Fruit fly (Drosophila melanogaster) whole organism, embryonic: ENCODE results near the gene CG17666.

Source experiments
- BEAF-32 ChIP-seq: fragments of 200-800 bp; sonication (Bioruptor generic); optimal IDR thresholded peaks from 3 replicates; lab custom pipeline; 2017; ENCODE audit warnings: missing biosample characterization, missing genetic modification characterization, mild to moderate bottlenecking, moderate library complexity, missing genetic modification reagents
- CG10959 ChIP-seq: fragments of 200-800 bp; sonication (Bioruptor generic); IDR thresholded peaks from 2 replicates; pipeline ENCODE4 v1.3.6; 2022; ENCODE audit warnings: missing biosample characterization, missing genetic modification characterization
- CG10979 ChIP-seq: fragments of 200-800 bp; sonication (Bioruptor generic); optimal IDR thresholded peaks from 2 replicates; lab custom pipeline; 2018; ENCODE audit warnings: missing biosample characterization, mild to moderate bottlenecking, missing genetic modification characterization, moderate library complexity
- CG11398 ChIP-seq: fragments of 200-800 bp; sonication (Bioruptor generic); optimal IDR thresholded peaks from 2 replicates; lab custom pipeline; 2016; ENCODE audit warnings: missing biosample characterization, missing genetic modification characterization
- CG11695 ChIP-seq: fragments of 200-800 bp; sonication (Bioruptor generic); IDR thresholded peaks from 3 replicates; pipeline ENCODE4 v1.3.6; 2022; ENCODE audit warnings: missing biosample characterization, missing genetic modification characterization
- CG12391 ChIP-seq: fragments of 200-800 bp; sonication (Bioruptor generic); optimal IDR thresholded peaks from 3 replicates; lab custom pipeline; 2018; ENCODE audit warnings: missing biosample characterization, mild to moderate bottlenecking, missing genetic modification characterization, moderate library complexity
- CG13123 ChIP-seq: fragments of 200-800 bp; sonication (Bioruptor generic); optimal IDR thresholded peaks from 2 replicates; lab custom pipeline; 2016; ENCODE audit warnings: missing biosample characterization, missing genetic modification characterization
- CG13424 ChIP-seq: fragments of 200-800 bp; sonication (Bioruptor generic); optimal IDR thresholded peaks from 2 replicates; lab custom pipeline; 2019; ENCODE audit warnings: missing biosample characterization, mild to moderate bottlenecking, missing genetic modification characterization, moderate library complexity
- CG14014 ChIP-seq: fragments of 200-800 bp; sonication (Bioruptor generic); IDR thresholded peaks from 2 replicates; pipeline ENCODE4 v1.3.6; 2022; ENCODE audit warnings: missing biosample characterization, missing genetic modification characterization
- CG15011 ChIP-seq: fragments of 200-800 bp; sonication (Bioruptor generic); optimal IDR thresholded peaks from 3 replicates; lab custom pipeline; 2018; ENCODE audit warnings: missing biosample characterization, mild to moderate bottlenecking, missing genetic modification characterization
- CG15696 ChIP-seq: fragments of 200-800 bp; sonication (Bioruptor generic); optimal IDR thresholded peaks from 2 replicates; lab custom pipeline; 2019; ENCODE audit warnings: missing biosample characterization, mild to moderate bottlenecking, missing genetic modification characterization, moderate library complexity
- CG16813 ChIP-seq: fragments of 200-800 bp; sonication (Bioruptor generic); IDR thresholded peaks from 3 replicates; pipeline ENCODE4 v1.3.6; 2022; ENCODE audit warnings: missing biosample characterization, missing genetic modification characterization; ENCODE audit not compliant: partially characterized antibody
- CG16815 ChIP-seq: fragments of 200-800 bp; sonication (Bioruptor generic); optimal IDR thresholded peaks from 3 replicates; lab custom pipeline; 2017; ENCODE audit warnings: missing biosample characterization, mild to moderate bottlenecking, missing genetic modification characterization
- CG1792 ChIP-seq: fragments of 200-800 bp; sonication (Bioruptor generic); optimal IDR thresholded peaks from 2 replicates; lab custom pipeline; 2016; ENCODE audit warnings: missing biosample characterization, missing genetic modification characterization
- CG2120 ChIP-seq: fragments of 200-800 bp; sonication (Bioruptor generic); optimal IDR thresholded peaks from 3 replicates; lab custom pipeline; 2016; ENCODE audit warnings: missing biosample characterization, missing genetic modification characterization
- CG2712 ChIP-seq: fragments of 200-800 bp; optimal IDR thresholded peaks from 3 replicates; lab custom pipeline; 2019; ENCODE audit warnings: missing biosample characterization, mild to moderate bottlenecking, missing genetic modification characterization, moderate library complexity
- CG2889 ChIP-seq: fragments of 200-800 bp; sonication (Bioruptor generic); IDR thresholded peaks from 3 replicates; pipeline ENCODE4 v1.3.6; 2022; ENCODE audit warnings: missing biosample characterization, missing genetic modification characterization
- CG30431 ChIP-seq: fragments of 200-800 bp; sonication (Bioruptor generic); optimal IDR thresholded peaks from 2 replicates; lab custom pipeline; 2017; ENCODE audit warnings: missing biosample characterization, missing genetic modification characterization
- CG42726 ChIP-seq: fragments of 200-800 bp; sonication (Bioruptor generic); IDR thresholded peaks from 2 replicates; pipeline ENCODE4 v1.3.6; 2022; ENCODE audit warnings: missing biosample characterization, missing genetic modification characterization; ENCODE audit not compliant: partially characterized antibody
- CG4617 ChIP-seq: fragments of 200-800 bp; sonication (Bioruptor generic); optimal IDR thresholded peaks from 3 replicates; lab custom pipeline; 2016; ENCODE audit warnings: missing biosample characterization, missing genetic modification characterization, borderline replicate concordance
- CG4820 ChIP-seq: fragments of 200-800 bp; sonication (Bioruptor generic); optimal IDR thresholded peaks from 3 replicates; lab custom pipeline; 2016; ENCODE audit warnings: missing biosample characterization, missing genetic modification characterization
- CG9932 ChIP-seq: fragments of 200-800 bp; sonication (Bioruptor generic); IDR thresholded peaks from 2 replicates; pipeline ENCODE4 v1.3.6; 2022; ENCODE audit warnings: missing biosample characterization, missing genetic modification characterization
- Dip2 ChIP-seq: fragments of 200-800 bp; sonication (Bioruptor generic); IDR thresholded peaks from 2 replicates; pipeline ENCODE4 v1.3.6; 2022; ENCODE audit warnings: missing biosample characterization, missing genetic modification characterization
- Dll ChIP-seq: fragments of 200-800 bp; sonication (Bioruptor generic); IDR thresholded peaks from 4 replicates; pipeline ENCODE4 v1.3.6; 2022; ENCODE audit warnings: missing biosample characterization, missing genetic modification characterization; ENCODE audit not compliant: partially characterized antibody
- Doc2 ChIP-seq: fragments of 200-800 bp; sonication (Bioruptor generic); IDR thresholded peaks from 2 replicates; pipeline ENCODE4 v1.3.6; 2022; ENCODE audit warnings: missing biosample characterization, missing genetic modification characterization
- Doc3 ChIP-seq: fragments of 200-800 bp; sonication (Bioruptor generic); IDR thresholded peaks from 3 replicates; pipeline ENCODE4 v1.3.6; 2022; ENCODE audit warnings: missing biosample characterization, missing genetic modification characterization; ENCODE audit not compliant: partially characterized antibody
- Fer1 ChIP-seq: fragments of 200-800 bp; sonication (Bioruptor generic); optimal IDR thresholded peaks from 2 replicates; lab custom pipeline; 2017; ENCODE audit warnings: missing biosample characterization, mild to moderate bottlenecking, missing genetic modification characterization
- Fer2 ChIP-seq: fragments of 200-800 bp; sonication (Bioruptor generic); optimal IDR thresholded peaks from 2 replicates; lab custom pipeline; 2018; ENCODE audit warnings: missing biosample characterization, mild to moderate bottlenecking, missing genetic modification characterization, moderate library complexity
- HmgZ ChIP-seq: fragments of 200-800 bp; sonication (Bioruptor generic); optimal IDR thresholded peaks from 2 replicates; lab custom pipeline; 2018; ENCODE audit warnings: missing biosample characterization, mild to moderate bottlenecking, missing genetic modification characterization
- Hr3 ChIP-seq: fragments of 200-800 bp; sonication (Bioruptor generic); optimal IDR thresholded peaks from 3 replicates; lab custom pipeline; 2016; ENCODE audit warnings: missing biosample characterization, missing genetic modification characterization
- Hr78 ChIP-seq, 2 experiments: fragments of 200-800 bp in 1 of 2; fragments of >200 bp in 1 of 2; sonication (Bioruptor generic) in 1 of 2; optimal IDR thresholded peaks; 2 replicates each; lab custom pipeline; 2017 to 2019; ENCODE audit warnings: missing biosample characterization in 2 of 2, missing genetic modification characterization in 2 of 2, mild to moderate bottlenecking in 1 of 2, moderate library complexity in 1 of 2
- Hsf ChIP-seq: fragments of 200-800 bp; sonication (Bioruptor generic); optimal IDR thresholded peaks from 3 replicates; lab custom pipeline; 2016; ENCODE audit warnings: missing biosample characterization, missing genetic modification characterization
- Mad ChIP-seq: fragments of 200-800 bp; sonication (Bioruptor generic); optimal IDR thresholded peaks from 2 replicates; lab custom pipeline; 2016; ENCODE audit warnings: missing biosample characterization, missing genetic modification characterization
- NFAT ChIP-seq: fragments of 200-800 bp; sonication (Bioruptor generic); IDR thresholded peaks from 2 replicates; pipeline ENCODE4 v1.3.6; 2022; ENCODE audit warnings: missing biosample characterization, missing genetic modification characterization
- Optix ChIP-seq: fragments of 200-800 bp; sonication (Bioruptor generic); IDR thresholded peaks from 3 replicates; pipeline ENCODE4 v1.3.6; 2022; ENCODE audit warnings: missing biosample characterization, missing genetic modification characterization
- Ravus ChIP-seq: fragments of 200-800 bp; sonication (Bioruptor generic); IDR thresholded peaks from 2 replicates; pipeline ENCODE4 v1.3.6; 2022; ENCODE audit warnings: missing biosample characterization, missing genetic modification characterization
- al ChIP-seq: fragments of 200-800 bp; sonication (Bioruptor generic); IDR thresholded peaks from 2 replicates; pipeline ENCODE4 v1.3.6; 2022; ENCODE audit warnings: missing biosample characterization, missing genetic modification characterization
- ash1 ChIP-seq: fragments of 200-800 bp; sonication (Bioruptor generic); optimal IDR thresholded peaks from 2 replicates; lab custom pipeline; 2018; ENCODE audit warnings: missing biosample characterization, mild to moderate bottlenecking, missing genetic modification characterization
- cg ChIP-seq: fragments of 200-800 bp; sonication (Bioruptor generic); optimal IDR thresholded peaks from 3 replicates; lab custom pipeline; 2019; ENCODE audit warnings: missing biosample characterization, mild to moderate bottlenecking, missing genetic modification characterization, moderate library complexity
- dysf ChIP-seq: fragments of 200-800 bp; sonication (Bioruptor generic); IDR thresholded peaks from 3 replicates; pipeline ENCODE4 v1.3.6; 2022; ENCODE audit warnings: missing biosample characterization, missing genetic modification characterization
- fd3F ChIP-seq: fragments of 200-800 bp; sonication (Bioruptor generic); optimal IDR thresholded peaks from 2 replicates; lab custom pipeline; 2018; ENCODE audit warnings: missing biosample characterization, mild to moderate bottlenecking, missing genetic modification characterization, moderate library complexity
- ftz-f1 ChIP-seq: fragments of 200-800 bp; sonication (Bioruptor generic); optimal IDR thresholded peaks from 2 replicates; lab custom pipeline; 2016; ENCODE audit warnings: missing biosample characterization, missing genetic modification characterization
- gem ChIP-seq: fragments of 200-800 bp; sonication (Bioruptor generic); optimal IDR thresholded peaks from 2 replicates; lab custom pipeline; 2019; ENCODE audit warnings: missing biosample characterization, mild to moderate bottlenecking, missing genetic modification characterization, moderate library complexity
- pnt ChIP-seq: fragments of 200-800 bp; sonication (Bioruptor generic); optimal IDR thresholded peaks from 3 replicates; lab custom pipeline; 2016; ENCODE audit warnings: missing biosample characterization, missing genetic modification characterization
- shn ChIP-seq: fragments of 200-800 bp; sonication (Bioruptor generic); optimal IDR thresholded peaks from 3 replicates; lab custom pipeline; 2016; ENCODE audit warnings: missing biosample characterization, missing genetic modification characterization
- sim ChIP-seq: fragments of 200-800 bp; sonication (Bioruptor generic); IDR thresholded peaks from 2 replicates; pipeline ENCODE4 v1.3.6; 2022; ENCODE audit warnings: missing biosample characterization, missing genetic modification characterization
- tap ChIP-seq: fragments of 200-800 bp; optimal IDR thresholded peaks from 3 replicates; lab custom pipeline; 2019; ENCODE audit warnings: missing biosample characterization, mild to moderate bottlenecking, missing genetic modification characterization, moderate library complexity
- tin ChIP-seq: fragments of 200-800 bp; sonication (Bioruptor generic); optimal IDR thresholded peaks from 3 replicates; lab custom pipeline; 2016; ENCODE audit warnings: missing biosample characterization, missing genetic modification characterization
- tna ChIP-seq: fragments of 200-800 bp; sonication (Bioruptor generic); IDR thresholded peaks from 2 replicates; pipeline ENCODE4 v1.3.6; 2022; ENCODE audit warnings: missing biosample characterization, missing genetic modification characterization; ENCODE audit not compliant: partially characterized antibody
- trem ChIP-seq: fragments of 200-800 bp; optimal IDR thresholded peaks from 3 replicates; lab custom pipeline; 2019; ENCODE audit warnings: missing biosample characterization, mild to moderate bottlenecking, missing genetic modification characterization, moderate library complexity

The CG17666 gene

DNA sequence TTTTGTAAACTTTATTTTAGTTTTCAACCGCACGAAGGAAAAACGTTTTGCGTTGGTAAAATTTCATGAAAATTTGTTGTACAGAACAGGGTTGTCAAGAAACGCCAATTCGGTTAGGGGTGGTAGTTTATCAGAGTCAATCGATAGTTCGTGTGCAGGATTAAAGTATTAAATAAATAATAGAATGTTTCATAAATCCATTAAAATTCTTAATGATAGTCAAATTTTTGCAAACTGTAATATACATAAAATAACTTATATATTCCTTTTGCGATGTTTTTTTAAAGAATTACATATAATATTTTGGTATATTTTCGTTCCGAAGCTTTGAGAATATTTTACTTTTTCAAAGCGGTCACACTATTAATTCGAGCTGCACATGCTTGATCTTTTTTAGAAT is 32.8 kb downstream of the CG17666 start, which contains the start of the genes Sf3a2 and CG42588 (continued):
- TF ChIP-seq CG10959 (GFP tag; lab: Robert Waterston, UW) (0 out of 2 replicates have a peak, but pooled peaks have one; percentile 26), Hsf (GFP tag; lab: Kevin White, UChicago) (peak; percentile 73), CG11695 (GFP tag; lab: Robert Waterston, UW) (0 out of 3 replicates have a peak, but pooled peaks have one; percentile 54), Dll (GFP tag; lab: Robert Waterston, UW) (peak; percentile 93), CG2120 (peak; percentile 82), tna (no peak), CG4820 (GFP tag; lab: Kevin White, UChicago) (no peak), Hr78 (GFP tag; optimal IDR thresholded peaks at IDR 0.05; lab: Kevin White, UChicago) (no peak), CG16813 (GFP tag; lab: Robert Waterston, UW) (peak; percentile 83), dysf (GFP tag; lab: Robert Waterston, UW) (peak; percentile 67; the same call in 2 of the 3 replicates), sim (no peak), Mad (peak; percentile 21), Doc2 (GFP tag; lab: Robert Waterston, UW) (no peak), Ravus (GFP tag; lab: Robert Waterston, UW) (peak; percentile 7; the same call in 1 of the 2 replicates), CG15011 (GFP tag; lab: Kevin White, UChicago) (no peak), CG12391 (peak; percentile 88), al (peak; percentile 66), CG2889 (0 out of 3 replicates have a peak, but pooled peaks have one; percentile 29), gem (tag; lab: Kevin White, UChicago) (peak; percentile 72), CG16815 (GFP tag; lab: Kevin White, UChicago) (peak; percentile 44), CG4617 (GFP tag; lab: Kevin White, UChicago) (peak; percentile 80), Fer1 (GFP tag; lab: Kevin White, UChicago) (peak; percentile 23), CG11398 (GFP tag; lab: Kevin White, UChicago) (no peak), cg (GFP tag; lab: Kevin White, UChicago) (no peak), trem (tag; lab: Kevin White, UChicago) (peak; percentile 85), ftz-f1 (GFP tag; lab: Kevin White, UChicago) (peak; percentile 10), CG2712 (peak; percentile 84), HmgZ (tag; lab: Kevin White, UChicago) (peak; percentile 78), CG9932 (peak; percentile 89), CG13123 (peak; percentile 25), Optix (GFP tag; lab: Robert Waterston, UW) (0 out of 3 replicates have a peak, but pooled peaks have one; percentile 42), Hr3 (GFP tag; lab: Kevin White, UChicago) (peak; percentile 67), pnt (GFP tag; lab: Kevin White, UChicago) (no peak), tap (tag; lab: Kevin White, UChicago) (peak; percentile 48), NFAT (GFP tag; lab: Robert Waterston, UW) (peak; percentile 85), BEAF-32 (GFP tag; lab: Kevin White, UChicago) (peak; percentile 87), Doc3 (GFP tag; lab: Robert Waterston, UW) (peak; percentile 87), fd3F (GFP tag; lab: Kevin White, UChicago) (peak; percentile 51), shn (GFP tag; lab: Kevin White, UChicago) (peak; percentile 5), CG14014 (GFP tag; lab: Robert Waterston, UW) (peak; percentile 56), CG10979 (tag; lab: Kevin White, UChicago) (peak; percentile 65), CG15696 (tag; lab: Kevin White, UChicago) (peak; percentile 78), Dip2 (GFP tag; lab: Robert Waterston, UW) (no peak), CG42726 (peak; percentile 39; the same call in 1 of the 2 replicates), tin (peak; percentile 74), CG30431 (GFP tag; lab: Kevin White, UChicago) (no peak), Fer2 (peak; percentile 41), CG1792 (GFP tag; lab: Kevin White, UChicago) (peak; percentile 17), CG13424 (tag; lab: Kevin White, UChicago) (peak; percentile 78), ash1 (GFP tag; lab: Kevin White, UChicago) (no peak)
